Fruit fly (Drosophila melanogaster): ENCODE data around the gene Set.

Gene Set

DNA sequence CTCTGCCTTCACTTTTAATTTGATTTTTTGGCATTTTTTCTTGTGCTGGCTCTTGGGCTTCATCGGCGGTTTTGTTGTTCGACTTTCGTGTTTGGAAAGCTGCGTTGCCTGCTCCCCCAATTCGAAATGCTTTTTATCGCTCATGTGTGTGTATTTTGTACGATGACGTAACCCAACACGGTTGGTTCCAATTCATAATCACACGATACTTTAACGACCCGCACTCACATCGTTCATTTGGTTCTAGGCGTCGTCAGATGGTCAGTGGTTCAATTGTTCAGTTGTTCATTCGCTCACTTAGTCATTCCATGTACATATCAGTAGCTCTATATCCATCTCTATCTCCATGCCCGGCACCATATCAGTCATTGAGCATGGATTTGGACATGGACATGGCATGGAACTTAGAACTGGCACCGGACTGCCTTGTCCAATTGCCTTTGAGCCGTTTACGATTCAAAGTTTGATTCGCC is 30.6 kb downstream of the Set start:
- TF ChIP-seq EcR (GFP tag; optimal IDR thresholded peaks at IDR 0.05) (no peak), CG9948 (tag; optimal IDR thresholded peaks at IDR 0.05) (no peak), Snoo (tag; optimal IDR thresholded peaks at IDR 0.05) (no peak), Pif1B (GFP tag; optimal IDR thresholded peaks at IDR 0.05) (no peak), CG32121 (GFP tag; IDR thresholded peaks at IDR 0.05) (no peak), CG34367 (tag; optimal IDR thresholded peaks at IDR 0.05) (no peak)

- no peak for TF ChIP-seq D1 (tag; optimal IDR thresholded peaks at IDR 0.05)
- no peak for TF ChIP-seq CG12605 (GFP tag; IDR thresholded peaks at IDR 0.05)
- TF ChIP-seq Pif1A (GFP tag; optimal IDR thresholded peaks at IDR 0.05) = no peak
- no peak for TF ChIP-seq Snoo (tag; optimal IDR thresholded peaks at IDR 0.05)
- TF ChIP-seq CG8301 (tag; optimal IDR thresholded peaks at IDR 0.05) = no peak
Observed at dm6 chr3R:15297904-15298303, 34.6 kb downstream of the Set start.

DNA sequence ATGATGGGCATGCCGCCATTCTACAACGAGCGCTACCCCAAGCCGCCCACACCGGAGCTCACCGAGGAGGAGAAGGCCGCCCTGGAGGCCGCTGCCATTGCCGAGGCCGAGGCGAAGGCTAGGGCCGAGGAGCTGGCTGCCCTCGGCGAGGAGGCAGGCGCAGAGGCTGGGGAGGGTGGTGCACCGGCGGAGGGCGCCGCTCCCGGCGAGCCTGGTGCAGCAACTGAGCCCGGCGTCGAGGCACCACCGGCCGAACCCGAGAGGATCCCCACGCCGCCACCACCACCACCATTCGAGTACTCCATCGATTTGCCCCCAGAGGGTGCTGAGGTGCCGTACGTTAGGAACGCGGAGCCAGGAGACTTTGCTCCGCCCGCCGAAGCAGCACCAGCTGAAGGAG is 41.9 kb downstream of the Set start:
- TF ChIP-seq D1 (tag; optimal IDR thresholded peaks at IDR 0.05) (no peak), CG8301 (tag; optimal IDR thresholded peaks at IDR 0.05) (no peak), CG4496 (GFP tag; IDR thresholded peaks at IDR 0.05) (no peak), CG9948 (tag; optimal IDR thresholded peaks at IDR 0.05) (no peak), rn (GFP tag; IDR thresholded peaks at IDR 0.05) (no peak), CG15710 (tag; optimal IDR thresholded peaks at IDR 0.05) (no peak), CG8159 (tag; optimal IDR thresholded peaks at IDR 0.05) (no peak), CG34367 (tag; optimal IDR thresholded peaks at IDR 0.05) (no peak), Pif1B (GFP tag; optimal IDR thresholded peaks at IDR 0.05) (no peak), CG14655 (GFP tag; optimal IDR thresholded peaks at IDR 0.05) (no peak), CG13204 (GFP tag; optimal IDR thresholded peaks at IDR 0.05) (no peak), gl (tag; optimal IDR thresholded peaks at IDR 0.05) (no peak), Pif1A (GFP tag; optimal IDR thresholded peaks at IDR 0.05) (no peak), Ets98B (GFP tag; IDR thresholded peaks at IDR 0.05) (no peak), CG32121 (GFP tag; IDR thresholded peaks at IDR 0.05) (no peak)

DNA sequence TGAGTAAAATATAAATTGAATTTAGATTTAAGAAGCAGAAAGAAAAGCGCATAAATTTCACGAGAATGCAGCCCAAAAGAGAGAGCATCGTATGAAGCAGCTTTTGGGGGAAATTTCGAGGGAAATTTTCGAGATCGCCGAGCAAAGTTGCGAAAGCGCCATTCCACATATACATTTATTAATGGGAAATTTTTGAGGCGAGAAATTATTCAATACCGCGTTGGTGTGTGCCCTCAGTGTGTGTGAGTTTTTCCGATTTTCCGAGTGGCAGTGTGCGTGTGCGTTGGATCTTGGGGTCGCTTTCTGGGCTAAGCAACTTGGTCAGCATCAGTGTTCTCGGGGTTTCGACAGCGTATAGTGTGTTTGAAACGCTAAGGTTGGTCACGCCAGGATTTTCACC is 46.6 kb downstream of the Set start, which contains the start of gene Tm2:
Gene Tm2 (plus strand): TSS at position 270 of the 400 bp plus-strand sequence.
- TF ChIP-seq rn (GFP tag; IDR thresholded peaks at IDR 0.05) (no peak), CG12605 (GFP tag; IDR thresholded peaks at IDR 0.05) (no peak), CG34367 (tag; optimal IDR thresholded peaks at IDR 0.05) (no peak), D1 (tag; optimal IDR thresholded peaks at IDR 0.05) (no peak)

DNA sequence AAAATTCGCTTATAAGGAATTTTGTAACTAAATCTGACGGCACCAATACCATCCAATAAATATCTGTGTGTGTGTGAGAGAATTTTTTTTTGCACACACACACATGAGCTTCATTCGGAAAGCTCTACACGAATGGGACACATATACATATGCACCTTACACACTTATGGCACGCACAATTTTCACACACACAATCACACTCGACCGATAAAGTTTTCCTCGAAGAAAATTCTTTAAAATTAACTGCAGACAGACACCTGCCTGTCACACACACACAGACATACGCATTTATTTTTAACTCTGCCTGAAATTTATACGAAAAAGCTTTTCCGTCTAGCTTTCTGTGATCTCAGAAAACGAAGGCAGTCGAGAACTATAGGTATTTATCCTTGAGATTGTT is 47.3 kb downstream of the Set start:
- TF ChIP-seq CG34367 (tag; optimal IDR thresholded peaks at IDR 0.05) (no peak), CG8301 (tag; optimal IDR thresholded peaks at IDR 0.05) (no peak), CG10348 (GFP tag; IDR thresholded peaks at IDR 0.05) (no peak), gl (tag; optimal IDR thresholded peaks at IDR 0.05) (no peak), CG15710 (tag; optimal IDR thresholded peaks at IDR 0.05) (no peak), D1 (tag; optimal IDR thresholded peaks at IDR 0.05) (no peak), CG9948 (tag; optimal IDR thresholded peaks at IDR 0.05) (no peak), CG32121 (GFP tag; IDR thresholded peaks at IDR 0.05) (no peak), Pif1A (GFP tag; optimal IDR thresholded peaks at IDR 0.05) (no peak)

dm6 chr3R:15313836-15314235 is 50.5 kb downstream of the Set start:
- TF ChIP-seq CG9948 (tag; optimal IDR thresholded peaks at IDR 0.05) (no peak), CG14655 (GFP tag; optimal IDR thresholded peaks at IDR 0.05) (no peak), Snoo (tag; optimal IDR thresholded peaks at IDR 0.05) (no peak), Pif1B (GFP tag; optimal IDR thresholded peaks at IDR 0.05) (no peak), CG34367 (tag; optimal IDR thresholded peaks at IDR 0.05) (no peak), CG10348 (GFP tag; IDR thresholded peaks at IDR 0.05) (no peak), EcR (GFP tag; optimal IDR thresholded peaks at IDR 0.05) (no peak), CG12605 (GFP tag; IDR thresholded peaks at IDR 0.05) (no peak), CG13204 (GFP tag; optimal IDR thresholded peaks at IDR 0.05) (no peak), rn (GFP tag; IDR thresholded peaks at IDR 0.05) (no peak), Pif1A (GFP tag; optimal IDR thresholded peaks at IDR 0.05) (no peak), CG4496 (GFP tag; IDR thresholded peaks at IDR 0.05) (no peak), D1 (tag; optimal IDR thresholded peaks at IDR 0.05) (no peak), CG32121 (GFP tag; IDR thresholded peaks at IDR 0.05) (no peak), Ets98B (GFP tag; IDR thresholded peaks at IDR 0.05) (no peak), gl (tag; optimal IDR thresholded peaks at IDR 0.05) (no peak), CG8301 (tag; optimal IDR thresholded peaks at IDR 0.05) (no peak), CG17806 (tag; optimal IDR thresholded peaks at IDR 0.05) (no peak), CG8159 (tag; optimal IDR thresholded peaks at IDR 0.05) (no peak), fd96Ca (GFP tag; IDR thresholded peaks at IDR 0.05) (no peak)
